Fruit fly (Drosophila melanogaster) whole organism, prepupa: ENCODE results near the gene CG3184.

ENCODE experiments used
- CG6854 ChIP-seq: fragments of 200-800 bp; sonication (Bioruptor generic); optimal IDR thresholded peaks from 2 replicates; lab custom pipeline; 2017; ENCODE audit warnings: missing biosample characterization, mild to moderate bottlenecking, missing genetic modification characterization
- svp ChIP-seq: fragments of 200-800 bp; sonication (Bioruptor generic); peaks from one replicate; lab custom pipeline; 2016; ENCODE audit warnings: missing biosample characterization, missing genetic modification characterization

dm6 chrX:6710258-6710657 lies 21.7 kb upstream of the CG3184 start:
- TF ChIP-seq svp, result peak; percentile 10
- TF ChIP-seq CG6854 (GFP tag; lab: Kevin White, UChicago), result no peak
